Worm (Caenorhabditis elegans): ENCODE measurements around the gene bbs-5.

ce11 chrIII:10270778-10271307 is 9.3 kb upstream of the bbs-5 start, which contains the start of gene cnk-1:
- TF ChIP-seq nhr-2 (tag; optimal IDR thresholded peaks at IDR 0.05) (no peak), elt-3 (tag; optimal IDR thresholded peaks at IDR 0.05) (no peak), pha-4 (tag; optimal IDR thresholded peaks at IDR 0.05) (peak; percentile 17), ztf-11 (tag; optimal IDR thresholded peaks at IDR 0.05) (no peak), lin-13 (tag; optimal IDR thresholded peaks at IDR 0.05) (no peak), unc-62 (GFP tag; optimal IDR thresholded peaks at IDR 0.05) (no peak), ceh-39 (tag; optimal IDR thresholded peaks at IDR 0.05) (peak; percentile 11), mab-5 (tag; optimal IDR thresholded peaks at IDR 0.05) (no peak), snpc-4 (tag; optimal IDR thresholded peaks at IDR 0.05) (no peak), nhr-28 (tag; optimal IDR thresholded peaks at IDR 0.05) (no peak), nhr-12 (tag; optimal IDR thresholded peaks at IDR 0.05) (no peak), mep-1 (tag; optimal IDR thresholded peaks at IDR 0.05) (peak; percentile 13)

Data from whole organism, mixed stage, embryonic.